Worm (Caenorhabditis elegans): ENCODE results near the gene W02B3.3.

W02B3.3 gene

ce11 chrIII:654365-654764 lies 13.9 kb downstream of the W02B3.3 start:
- TF ChIP-seq attf-4 (tag; optimal IDR thresholded peaks at IDR 0.05) (no peak), egl-43 (GFP tag; IDR thresholded peaks at IDR 0.05) (no peak), hlh-30 (tag; optimal IDR thresholded peaks at IDR 0.05; ENCODE audit: insufficient read depth) (peak; percentile 76), daf-12 (tag; optimal IDR thresholded peaks at IDR 0.05) (no peak), mes-2 (tag; optimal IDR thresholded peaks at IDR 0.05; ENCODE audit: poor library complexity, severe bottlenecking) (no peak), mxl-3 (GFP tag; optimal IDR thresholded peaks at IDR 0.05) (peak; percentile 42), mdl-1 (tag; optimal IDR thresholded peaks at IDR 0.05) (peak in 1 of 2 experiments; percentile 21), nhr-42 (GFP tag; IDR thresholded peaks at IDR 0.05) (no peak), nhr-41 (GFP tag; IDR thresholded peaks at IDR 0.05) (no peak), Y105C5A.15 (GFP tag; IDR thresholded peaks at IDR 0.05) (no peak), ZK337.2 (GFP tag; IDR thresholded peaks at IDR 0.05) (no peak), cey-2 (tag; optimal IDR thresholded peaks at IDR 0.05; ENCODE audit: borderline replicate concordance, insufficient read depth) (no peak), nhr-10 (tag; optimal IDR thresholded peaks at IDR 0.05) (no peak), saeg-2 (GFP tag; IDR thresholded peaks at IDR 0.05) (no peak), dmd-8 (GFP tag; IDR thresholded peaks at IDR 0.05) (no peak), madf-9 (GFP tag; conservative IDR thresholded peaks at IDR 0.05) (0 out of 2 replicates have a peak, but pooled peaks have one; percentile 46), unc-62 (GFP tag; optimal IDR thresholded peaks at IDR 0.05 in 1 of 2) (no peak), unc-62 (tag; optimal IDR thresholded peaks at IDR 0.05) (no peak), daf-16 (GFP tag; optimal IDR thresholded peaks at IDR 0.05) (no peak), daf-16 (tag; optimal IDR thresholded peaks at IDR 0.05) (no peak), hlh-11 (tag; optimal IDR thresholded peaks at IDR 0.05) (no peak), vab-7 (GFP tag; IDR thresholded peaks at IDR 0.05) (no peak), sdz-12 (GFP tag; optimal IDR thresholded peaks at IDR 0.05) (no peak), daf-8 (GFP tag; IDR thresholded peaks at IDR 0.05) (no peak), ZK546.5 (tag; optimal IDR thresholded peaks at IDR 0.05) (no peak), T20F7.1 (GFP tag; optimal IDR thresholded peaks at IDR 0.05) (no peak), unc-130 (GFP tag; optimal IDR thresholded peaks at IDR 0.05) (no peak)

- TF ChIP-seq daf-16 (GFP tag; optimal IDR thresholded peaks at IDR 0.05) (no peak), daf-16 (tag; optimal IDR thresholded peaks at IDR 0.05) (peak; percentile 91), lsy-2 (tag; optimal IDR thresholded peaks at IDR 0.05) (peak in 1 of 2 experiments; percentile 6), pha-4 (GFP tag; IDR thresholded peaks at IDR 0.05) (no peak), pha-4 (tag; optimal IDR thresholded peaks at IDR 0.05) (peak; percentile 31), nhr-25 (tag; optimal IDR thresholded peaks at IDR 0.05; ENCODE audit: borderline replicate concordance, insufficient read depth) (no peak), nhr-77 (tag; optimal IDR thresholded peaks at IDR 0.05) (peak; percentile 18), pqm-1 (tag; optimal IDR thresholded peaks at IDR 0.05) (peak; percentile 88), T26A8.4 (GFP tag; IDR thresholded peaks at IDR 0.05) (no peak), dmd-6 (GFP tag; IDR thresholded peaks at IDR 0.05) (peak; percentile 45), F37D6.2 (tag; optimal IDR thresholded peaks at IDR 0.05) (no peak), nhr-28 (tag; optimal IDR thresholded peaks at IDR 0.05) (peak; percentile 78), ceh-28 (tag; optimal IDR thresholded peaks at IDR 0.05) (peak; percentile 6), mes-2 (tag; optimal IDR thresholded peaks at IDR 0.05; ENCODE audit: poor library complexity, severe bottlenecking) (peak; percentile 36), mxl-2 (GFP tag; conservative IDR thresholded peaks at IDR 0.05) (no peak), sdz-12 (GFP tag; optimal IDR thresholded peaks at IDR 0.05) (no peak), hlh-30 (tag; optimal IDR thresholded peaks at IDR 0.05; ENCODE audit: insufficient read depth) (peak; percentile 45), mdl-1 (tag; optimal IDR thresholded peaks at IDR 0.05) (peak in 1 of 2 experiments; percentile 14), lin-15B (tag; optimal IDR thresholded peaks at IDR 0.05) (no peak), lin-29 (GFP tag; IDR thresholded peaks at IDR 0.05) (no peak), lir-3 (tag; optimal IDR thresholded peaks at IDR 0.05) (no peak), fkh-10 (GFP tag; optimal IDR thresholded peaks at IDR 0.05) (no peak), Y75B8A.6 (GFP tag; IDR thresholded peaks at IDR 0.05) (no peak), php-3 (GFP tag; IDR thresholded peaks at IDR 0.05) (0 out of 2 replicates have a peak, but pooled peaks have one; percentile 14), F26F4.8 (GFP tag; conservative IDR thresholded peaks at IDR 0.05) (no peak), nhr-6 (tag; optimal IDR thresholded peaks at IDR 0.05) (peak; percentile 14), nhr-237 (tag; optimal IDR thresholded peaks at IDR 0.05) (no peak), ama-1 (optimal IDR thresholded peaks at IDR 0.05) (no peak), dve-1 (tag; optimal IDR thresholded peaks at IDR 0.05; ENCODE audit: insufficient read depth) (peak; percentile 49), D1046.2 (GFP tag; IDR thresholded peaks at IDR 0.05) (no peak), hlh-11 (tag; optimal IDR thresholded peaks at IDR 0.05) (peak; percentile 58)
Measured at ce11 chrIII:651587-651986, 16.6 kb downstream of the W02B3.3 start.
